Fruit fly (Drosophila melanogaster) Kc167 (cell line): ENCODE results near the gene Sf3b6.

ENCODE experiments used
- Myc ChIP-seq: fragments of >200 bp; optimal IDR thresholded peaks from 2 replicates; lab custom pipeline; 2017; ENCODE audit warnings: missing external identifiers
- Sin3A ChIP-seq: fragments of >200 bp; optimal IDR thresholded peaks from 2 replicates; lab custom pipeline; 2018; ENCODE audit warnings: missing external identifiers
- h ChIP-seq: fragments of >200 bp; optimal IDR thresholded peaks from 3 replicates; lab custom pipeline; 2018; ENCODE audit warnings: missing external identifiers
- insv ChIP-seq: fragments of >200 bp; optimal IDR thresholded peaks from 3 replicates; lab custom pipeline; 2018; ENCODE audit warnings: missing external identifiers
- psq ChIP-seq: fragments of >200 bp; optimal IDR thresholded peaks from 2 replicates; lab custom pipeline; 2017; ENCODE audit warnings: missing external identifiers
- ttk ChIP-seq: sonication (Bioruptor generic); optimal IDR thresholded peaks from 2 replicates; lab custom pipeline; 2017; ENCODE audit warnings: missing external identifiers

DNA sequence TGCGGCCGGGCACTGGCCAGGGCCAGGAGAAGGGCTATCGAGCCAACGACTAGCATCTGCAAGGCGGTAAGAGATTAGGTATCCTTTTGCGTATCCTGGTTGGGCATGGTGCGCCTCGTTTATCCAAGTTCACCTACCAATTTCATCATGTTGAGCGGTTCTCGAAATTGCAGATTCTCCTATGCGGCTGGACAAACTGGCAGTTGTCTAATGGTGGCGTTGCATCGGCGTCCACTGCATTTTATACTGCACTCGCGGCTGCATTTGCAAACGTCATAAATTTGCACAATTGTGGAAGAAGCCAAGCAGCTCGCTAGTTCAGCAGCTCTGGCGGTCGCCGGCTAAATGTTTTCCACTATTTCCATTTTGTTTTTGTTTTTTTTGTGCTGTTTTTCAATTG lies 40.4 kb downstream of the Sf3b6 start, which contains the start of gene Acp65Aa:
- no peak for TF ChIP-seq h
- TF ChIP-seq insv (lab: Kevin White, UChicago): no peak
- TF ChIP-seq psq (lab: Kevin White, UChicago): no peak
- TF ChIP-seq ttk (lab: Kevin White, UChicago): no peak
- no peak for TF ChIP-seq Sin3A (lab: Kevin White, UChicago)
- no peak for TF ChIP-seq Myc (lab: Kevin White, UChicago)
